Worm (Caenorhabditis elegans): ENCODE results near the gene str-14.

str-14 gene

ce11 chrV:16437546-16437945, 17.4 kb downstream of the str-14 start, which contains the start of gene F26D2.15:
TSS of gene F26D2.15 (plus strand) at chrV:16437846.
- TF ChIP-seq B0261.1 (tag; optimal IDR thresholded peaks at IDR 0.05) (no peak), ceh-79 (tag; optimal IDR thresholded peaks at IDR 0.05) (no peak), lir-1 (GFP tag; conservative IDR thresholded peaks at IDR 0.05) (no peak), attf-6 (GFP tag; IDR thresholded peaks at IDR 0.05) (no peak), egl-44 (GFP tag; IDR thresholded peaks at IDR 0.05) (no peak)

DNA sequence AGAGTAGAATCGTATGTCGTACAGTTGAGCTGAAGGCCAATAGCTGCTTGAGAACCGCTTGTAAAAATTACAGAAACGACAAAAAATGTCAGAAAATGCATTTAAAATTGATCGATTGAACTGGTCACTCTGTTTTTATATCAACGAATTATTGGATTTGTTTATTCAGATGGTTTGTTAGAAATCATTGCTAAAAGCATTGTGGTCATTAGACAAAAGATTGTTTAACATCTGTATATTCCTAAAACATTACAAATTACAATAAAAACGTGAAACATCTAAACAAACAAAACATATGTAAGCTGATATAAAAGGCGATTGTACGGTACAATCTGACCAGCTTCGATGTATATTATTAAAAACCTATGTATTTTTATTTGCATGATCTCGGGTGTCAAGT, 19.5 kb downstream of the str-14 start, which contains the start of the genes F26D2.13 and F26D2.14:
TSS of gene F26D2.13 (minus strand) at position 101 of the 400 bp plus-strand sequence.
TSS of gene F26D2.14 (plus strand) at position 346 of the 400 bp plus-strand sequence.
- TF ChIP-seq B0336.3 (GFP tag; IDR thresholded peaks at IDR 0.05), result no peak
- TF ChIP-seq sdz-38 (tag; optimal IDR thresholded peaks at IDR 0.05), result no peak
- TF ChIP-seq fkh-3 (tag; optimal IDR thresholded peaks at IDR 0.05), result no peak
- TF ChIP-seq K11D2.4 (GFP tag; IDR thresholded peaks at IDR 0.05), result no peak
- no peak for TF ChIP-seq sea-2 (GFP tag; IDR thresholded peaks at IDR 0.05)
- no peak for TF ChIP-seq ztf-18 (tag; optimal IDR thresholded peaks at IDR 0.05)
- no peak for TF ChIP-seq T26A5.8 (tag; optimal IDR thresholded peaks at IDR 0.05)
- TF ChIP-seq ztf-26 (tag; optimal IDR thresholded peaks at IDR 0.05), result no peak
- no peak for TF ChIP-seq lsl-1 (GFP tag; optimal IDR thresholded peaks at IDR 0.05)
- no peak for TF ChIP-seq tbp1 (GFP tag; optimal IDR thresholded peaks at IDR 0.05)
- no peak for TF ChIP-seq ekl-4 (GFP tag; IDR thresholded peaks at IDR 0.05)
- no peak for TF ChIP-seq F55B11.4 (tag; optimal IDR thresholded peaks at IDR 0.05; ENCODE audit: borderline replicate concordance, insufficient read depth)

ce11 chrV:16433471-16433870, 21.5 kb downstream of the str-14 start, which contains the start of gene clec-234:
TSS of gene clec-234 (minus strand) at chrV:16433571.
- no peak for TF ChIP-seq snpc-1.1 (tag; optimal IDR thresholded peaks at IDR 0.05; ENCODE audit: insufficient read depth)
- no peak for TF ChIP-seq lin-54 (GFP tag; optimal IDR thresholded peaks at IDR 0.05)
- no peak for TF ChIP-seq mes-4 (tag; optimal IDR thresholded peaks at IDR 0.05)
- TF ChIP-seq lin-26 (GFP tag; IDR thresholded peaks at IDR 0.05), result no peak
- TF ChIP-seq F39B2.1 (GFP tag; IDR thresholded peaks at IDR 0.05), result no peak
- no peak for TF ChIP-seq madf-10 (tag; optimal IDR thresholded peaks at IDR 0.05)
- TF ChIP-seq ztf-6 (GFP tag; IDR thresholded peaks at IDR 0.05), result no peak
- TF ChIP-seq dox-1 (GFP tag; IDR thresholded peaks at IDR 0.05), result no peak
- no peak for TF ChIP-seq Y95B8A.8 (GFP tag; IDR thresholded peaks at IDR 0.05)
- TF ChIP-seq dpl-1 (GFP tag; optimal IDR thresholded peaks at IDR 0.05), result no peak
- TF ChIP-seq madf-6 (GFP tag; IDR thresholded peaks at IDR 0.05), result no peak
- TF ChIP-seq snpc-1.3 (tag; optimal IDR thresholded peaks at IDR 0.05; ENCODE audit: insufficient read depth), result no peak
- no peak for TF ChIP-seq ztf-3 (GFP tag; optimal IDR thresholded peaks at IDR 0.05)
- no peak for TF ChIP-seq B0035.1 (tag; optimal IDR thresholded peaks at IDR 0.05)
- no peak for TF ChIP-seq F22D6.2 (tag; optimal IDR thresholded peaks at IDR 0.05)
- no peak for TF ChIP-seq lsy-27 (tag; optimal IDR thresholded peaks at IDR 0.05; ENCODE audit: borderline replicate concordance, insufficient read depth)
- no peak for TF ChIP-seq aptf-3 (GFP tag; IDR thresholded peaks at IDR 0.05)
- no peak for TF ChIP-seq B0336.3 (GFP tag; IDR thresholded peaks at IDR 0.05)

ce11 chrV:16429940-16430339, 25.0 kb downstream of the str-14 start, which contains the start of gene str-73:
TSS of gene str-73 (plus strand) at chrV:16430240.
- TF ChIP-seq ccch-3 (GFP tag; optimal IDR thresholded peaks at IDR 0.05), result no peak
- TF ChIP-seq hrde-1 (tag; optimal IDR thresholded peaks at IDR 0.05; ENCODE audit: borderline replicate concordance), result no peak
- TF ChIP-seq ceh-40 (GFP tag; IDR thresholded peaks at IDR 0.05), result no peak
- no peak for TF ChIP-seq F37B4.10 (GFP tag; IDR thresholded peaks at IDR 0.05)
